Fruit fly (Drosophila melanogaster) whole organism, embryonic: ENCODE results near the gene CG16775.

Experiments used
- B-H2 ChIP-seq: fragments of 200-800 bp; sonication (Bioruptor generic); optimal IDR thresholded peaks from 2 replicates; lab custom pipeline; 2018; ENCODE audit warnings: missing biosample characterization, mild to moderate bottlenecking, missing genetic modification characterization
- BEAF-32 ChIP-seq: fragments of 200-800 bp; sonication (Bioruptor generic); optimal IDR thresholded peaks from 3 replicates; lab custom pipeline; 2017; ENCODE audit warnings: missing biosample characterization, missing genetic modification characterization, mild to moderate bottlenecking, moderate library complexity, missing genetic modification reagents
- Bteb2 ChIP-seq: fragments of 200-800 bp; sonication (Bioruptor generic); optimal IDR thresholded peaks from 2 replicates; lab custom pipeline; 2016; ENCODE audit warnings: missing biosample characterization, missing genetic modification characterization
- CG11504 ChIP-seq: fragments of 200-800 bp; sonication (Bioruptor generic); optimal IDR thresholded peaks from 3 replicates; lab custom pipeline; 2019; ENCODE audit warnings: missing biosample characterization, mild to moderate bottlenecking, missing genetic modification characterization, moderate library complexity
- CG12236 ChIP-seq: fragments of 200-800 bp; sonication (Bioruptor generic); optimal IDR thresholded peaks from 2 replicates; lab custom pipeline; 2016; ENCODE audit warnings: missing biosample characterization, missing genetic modification characterization
- CG13296 ChIP-seq: fragments of 200-800 bp; sonication (Bioruptor generic); optimal IDR thresholded peaks from 3 replicates; lab custom pipeline; 2018; ENCODE audit warnings: missing biosample characterization, mild to moderate bottlenecking, missing genetic modification characterization
- CG16779 ChIP-seq: fragments of 200-800 bp; sonication (Bioruptor generic); IDR thresholded peaks from 2 replicates; pipeline ENCODE4 v1.3.6; 2022; ENCODE audit warnings: missing biosample characterization, missing genetic modification characterization
- CG16815 ChIP-seq: fragments of 200-800 bp; sonication (Bioruptor generic); optimal IDR thresholded peaks from 3 replicates; lab custom pipeline; 2017; ENCODE audit warnings: missing biosample characterization, mild to moderate bottlenecking, missing genetic modification characterization
- CG30431 ChIP-seq: fragments of 200-800 bp; sonication (Bioruptor generic); optimal IDR thresholded peaks from 2 replicates; lab custom pipeline; 2017; ENCODE audit warnings: missing biosample characterization, missing genetic modification characterization
- CG3838 ChIP-seq: fragments of 200-800 bp; sonication (Bioruptor generic); optimal IDR thresholded peaks from 3 replicates; lab custom pipeline; 2016; ENCODE audit warnings: missing biosample characterization, missing genetic modification characterization
- CG5953 ChIP-seq: fragments of 200-800 bp; sonication (Bioruptor generic); IDR thresholded peaks from 2 replicates; pipeline ENCODE4 v1.3.6; 2022; ENCODE audit warnings: missing biosample characterization, missing genetic modification characterization
- CG6765 ChIP-seq: fragments of 200-800 bp; sonication (Bioruptor generic); optimal IDR thresholded peaks from 3 replicates; lab custom pipeline; 2017; ENCODE audit warnings: missing biosample characterization, mild to moderate bottlenecking, missing genetic modification characterization
- CG7357 ChIP-seq: fragments of 200-800 bp; sonication (Bioruptor generic); IDR thresholded peaks from 3 replicates; pipeline ENCODE4 v1.3.6; 2022; ENCODE audit warnings: missing biosample characterization, missing genetic modification characterization
- CG7987 ChIP-seq: fragments of 200-800 bp; sonication (Bioruptor generic); optimal IDR thresholded peaks from 2 replicates; lab custom pipeline; 2018; ENCODE audit warnings: missing biosample characterization, mild to moderate bottlenecking, missing genetic modification characterization, moderate library complexity
- CG8388 ChIP-seq: fragments of 200-800 bp; sonication (Bioruptor generic); optimal IDR thresholded peaks from 2 replicates; lab custom pipeline; 2019; ENCODE audit warnings: missing biosample characterization, mild to moderate bottlenecking, missing genetic modification characterization, moderate library complexity
- CG9727 ChIP-seq: fragments of 200-800 bp; sonication (Bioruptor generic); optimal IDR thresholded peaks from 3 replicates; lab custom pipeline; 2017; ENCODE audit warnings: missing biosample characterization, mild to moderate bottlenecking, missing genetic modification characterization
- CG9797 ChIP-seq: fragments of 200-800 bp; sonication (Bioruptor generic); optimal IDR thresholded peaks from 3 replicates; lab custom pipeline; 2018; ENCODE audit warnings: missing biosample characterization, mild to moderate bottlenecking, missing genetic modification characterization
- Camta ChIP-seq: fragments of 200-800 bp; sonication (Bioruptor generic); optimal IDR thresholded peaks from 2 replicates; lab custom pipeline; 2016; ENCODE audit warnings: missing biosample characterization, missing genetic modification characterization
- CrebB ChIP-seq: fragments of 200-800 bp; sonication (Bioruptor generic); optimal IDR thresholded peaks from 3 replicates; lab custom pipeline; 2018; ENCODE audit warnings: missing biosample characterization, mild to moderate bottlenecking, missing genetic modification characterization
- Eip74EF ChIP-seq, 2 experiments: fragments of 200-800 bp in 1 of 2; fragments of >200 bp in 1 of 2; sonication (Bioruptor generic) in 1 of 2; optimal IDR thresholded peaks; 2 replicates each; lab custom pipeline; 2017 to 2019; ENCODE audit warnings: missing biosample characterization in 2 of 2, missing genetic modification characterization in 2 of 2, mild to moderate bottlenecking in 1 of 2, moderate library complexity in 1 of 2
- HLH3B ChIP-seq: fragments of 200-800 bp; sonication (Bioruptor generic); IDR thresholded peaks from 2 replicates; pipeline ENCODE4 v1.3.6; 2022; ENCODE audit warnings: missing biosample characterization, missing genetic modification characterization
- HLH4C ChIP-seq: fragments of 200-800 bp; sonication (Bioruptor generic); IDR thresholded peaks from 3 replicates; pipeline ENCODE4 v1.3.6; 2022; ENCODE audit warnings: missing biosample characterization, missing genetic modification characterization; ENCODE audit not compliant: partially characterized antibody
- Hr51 ChIP-seq, 2 experiments: fragments of 200-800 bp; sonication (Bioruptor generic); optimal IDR thresholded peaks; 2 replicates in 1 of 2; 3 replicates in 1 of 2; lab custom pipeline; 2016 to 2018; ENCODE audit warnings: missing biosample characterization in 2 of 2, missing genetic modification characterization in 2 of 2, mild to moderate bottlenecking in 1 of 2, moderate library complexity in 1 of 2
- Max ChIP-seq: fragments of 200-800 bp; sonication (Bioruptor generic); optimal IDR thresholded peaks from 2 replicates; lab custom pipeline; 2016; ENCODE audit warnings: missing biosample characterization, mild to moderate bottlenecking, missing genetic modification characterization
- Meics ChIP-seq: fragments of 200-800 bp; sonication (Bioruptor generic); optimal IDR thresholded peaks from 2 replicates; lab custom pipeline; 2017; ENCODE audit warnings: missing biosample characterization, mild to moderate bottlenecking, missing genetic modification characterization
- Mes4 ChIP-seq: fragments of 200-800 bp; sonication (Bioruptor generic); optimal IDR thresholded peaks from 2 replicates; lab custom pipeline; 2016; ENCODE audit warnings: missing biosample characterization, missing genetic modification characterization
- Oli ChIP-seq: fragments of 200-800 bp; sonication (Bioruptor generic); optimal IDR thresholded peaks from 2 replicates; lab custom pipeline; 2018; ENCODE audit warnings: missing biosample characterization, mild to moderate bottlenecking, missing genetic modification characterization, moderate library complexity
- Rfx ChIP-seq: fragments of 200-800 bp; sonication (Bioruptor generic); IDR thresholded peaks from 2 replicates; pipeline ENCODE4 v1.3.6; 2022; ENCODE audit warnings: missing biosample characterization, missing genetic modification characterization
- Ssrp ChIP-seq: fragments of 200-800 bp; sonication (Bioruptor generic); optimal IDR thresholded peaks from 2 replicates; lab custom pipeline; 2018; ENCODE audit warnings: missing biosample characterization, mild to moderate bottlenecking, missing genetic modification characterization, moderate library complexity
- ara ChIP-seq: fragments of 200-800 bp; sonication (Bioruptor generic); IDR thresholded peaks from 2 replicates; pipeline ENCODE4 v1.3.6; 2022; ENCODE audit warnings: missing biosample characterization, missing genetic modification characterization
- ato ChIP-seq: fragments of 200-800 bp; sonication (Bioruptor generic); IDR thresholded peaks from 2 replicates; pipeline ENCODE4 v1.3.6; 2022; ENCODE audit warnings: missing biosample characterization, missing genetic modification characterization; ENCODE audit not compliant: partially characterized antibody
- bcd ChIP-seq: fragments of 200-800 bp; sonication (Bioruptor generic); optimal IDR thresholded peaks from 2 replicates; lab custom pipeline; 2017; ENCODE audit warnings: missing biosample characterization, mild to moderate bottlenecking, missing genetic modification characterization
- bowl ChIP-seq: fragments of 200-800 bp; sonication (Bioruptor generic); IDR thresholded peaks from 2 replicates; pipeline ENCODE4 v1.3.6; 2022; ENCODE audit warnings: missing biosample characterization, missing genetic modification characterization
- croc ChIP-seq: fragments of 200-800 bp; sonication (Bioruptor generic); conservative IDR thresholded peaks from 3 replicates; pipeline ENCODE4 v1.3.6; 2022; ENCODE audit warnings: missing biosample characterization, missing genetic modification characterization
- dati ChIP-seq: fragments of 200-800 bp; sonication (Bioruptor generic); IDR thresholded peaks from 2 replicates; pipeline ENCODE4 v1.3.6; 2022; ENCODE audit warnings: missing biosample characterization, missing genetic modification characterization
- dimm ChIP-seq: fragments of 200-800 bp; sonication (Bioruptor generic); IDR thresholded peaks from 2 replicates; pipeline ENCODE4 v1.3.6; 2022; ENCODE audit warnings: missing biosample characterization, missing genetic modification characterization
- eyg ChIP-seq: fragments of 200-800 bp; sonication (Bioruptor generic); optimal IDR thresholded peaks from 3 replicates; lab custom pipeline; 2016; ENCODE audit warnings: missing biosample characterization, missing genetic modification characterization
- gt ChIP-seq: fragments of 200-800 bp; sonication (Bioruptor generic); IDR thresholded peaks from 2 replicates; pipeline ENCODE4 v1.3.6; 2022; ENCODE audit warnings: missing biosample characterization, missing genetic modification characterization
- insv ChIP-seq, 2 experiments: fragments of 200-800 bp; sonication (Bioruptor generic); optimal IDR thresholded peaks; 3 replicates each; lab custom pipeline; 2016 to 2018; ENCODE audit warnings: missing biosample characterization in 2 of 2, missing genetic modification characterization in 2 of 2
- knrl ChIP-seq: fragments of 200-800 bp; sonication (Bioruptor generic); IDR thresholded peaks from 3 replicates; pipeline ENCODE4 v1.3.6; 2022; ENCODE audit warnings: missing biosample characterization, missing genetic modification characterization; ENCODE audit not compliant: partially characterized antibody
- lilli ChIP-seq: fragments of 200-800 bp; sonication (Bioruptor generic); optimal IDR thresholded peaks from 3 replicates; lab custom pipeline; 2016; ENCODE audit warnings: missing biosample characterization, missing genetic modification characterization
- mam ChIP-seq: fragments of 200-800 bp; sonication (Bioruptor generic); optimal IDR thresholded peaks from 3 replicates; lab custom pipeline; 2016; ENCODE audit warnings: missing biosample characterization, missing genetic modification characterization
- otp ChIP-seq: fragments of 200-800 bp; sonication (Bioruptor generic); IDR thresholded peaks from 3 replicates; pipeline ENCODE4, ENCODE4 v1.3.6; 2022; ENCODE audit warnings: missing biosample characterization, missing genetic modification characterization
- ro ChIP-seq: fragments of 200-800 bp; sonication (Bioruptor generic); IDR thresholded peaks from 2 replicates; pipeline ENCODE4 v1.3.6; 2022; ENCODE audit warnings: missing biosample characterization, missing genetic modification characterization
- sens-2 ChIP-seq: fragments of 200-800 bp; sonication (Bioruptor generic); IDR thresholded peaks from 2 replicates; pipeline ENCODE4 v1.3.6; 2022; ENCODE audit warnings: missing biosample characterization, missing genetic modification characterization
- slbo ChIP-seq: fragments of 200-800 bp; sonication (Bioruptor generic); IDR thresholded peaks from 2 replicates; pipeline ENCODE4 v1.3.6; 2022; ENCODE audit warnings: missing biosample characterization, missing genetic modification characterization
- stc ChIP-seq: fragments of 200-800 bp; sonication (Bioruptor generic); IDR thresholded peaks from 2 replicates; pipeline ENCODE4 v1.3.6; 2022; ENCODE audit warnings: missing biosample characterization, missing genetic modification characterization
- stwl ChIP-seq: fragments of 200-800 bp; sonication (Bioruptor generic); optimal IDR thresholded peaks from 3 replicates; lab custom pipeline; 2018; ENCODE audit warnings: missing biosample characterization, mild to moderate bottlenecking, missing genetic modification characterization, moderate library complexity
- sug ChIP-seq: fragments of 200-800 bp; optimal IDR thresholded peaks from 2 replicates; lab custom pipeline; 2019; ENCODE audit warnings: missing biosample characterization, mild to moderate bottlenecking, missing genetic modification characterization, moderate library complexity
- twi ChIP-seq: fragments of 200-800 bp; optimal IDR thresholded peaks from 2 replicates; lab custom pipeline; 2019; ENCODE audit warnings: missing biosample characterization, mild to moderate bottlenecking, missing genetic modification characterization, moderate library complexity
- usp ChIP-seq: fragments of >200 bp; optimal IDR thresholded peaks from 2 replicates; lab custom pipeline; 2017; ENCODE audit warnings: missing biosample characterization, missing genetic modification characterization

Gene CG16775

dm6 chr3L:17841085-17841606, 45.3 kb downstream of the CG16775 start, which contains the start of gene CG5577 (continued):
- no peak for TF ChIP-seq Eip74EF (GFP tag; optimal IDR thresholded peaks at IDR 0.05; lab: Kevin White, UChicago)
- TF ChIP-seq Ssrp (tag; lab: Kevin White, UChicago), result no peak
- TF ChIP-seq slbo (GFP tag; lab: Robert Waterston, UW), result peak; percentile 39; the same call in 1 of the 2 replicates
- no peak for TF ChIP-seq gt
- TF ChIP-seq CG16815, result no peak
- TF ChIP-seq CG8388 (GFP tag; lab: Kevin White, UChicago), result no peak
- no peak for TF ChIP-seq dimm (GFP tag; lab: Robert Waterston, UW)
- TF ChIP-seq sug (tag; lab: Kevin White, UChicago), result peak; percentile 74
- peak; percentile 31 for TF ChIP-seq B-H2 (GFP tag; lab: Kevin White, UChicago)
- TF ChIP-seq CG9727 (GFP tag; lab: Kevin White, UChicago), result no peak
- TF ChIP-seq BEAF-32 (GFP tag; lab: Kevin White, UChicago), result peak; percentile 60
- TF ChIP-seq CG12236 (GFP tag; lab: Kevin White, UChicago), result no peak
- peak; percentile 28 for TF ChIP-seq CG7987 (GFP tag; lab: Kevin White, UChicago)
- no peak for TF ChIP-seq CG30431
- TF ChIP-seq HLH4C (GFP tag; lab: Robert Waterston, UW), result peak; percentile 48; the same call in 1 of the 3 replicates
- no peak for TF ChIP-seq CG9797 (GFP tag; lab: Kevin White, UChicago)
- no peak for TF ChIP-seq CG7357 (GFP tag; lab: Robert Waterston, UW)
- TF ChIP-seq Rfx (GFP tag; lab: Robert Waterston, UW), result peak; percentile 63
- TF ChIP-seq dati (GFP tag; lab: Robert Waterston, UW), result no peak
- TF ChIP-seq Camta (GFP tag; lab: Kevin White, UChicago), result no peak
- peak; percentile 22 for TF ChIP-seq mam
- no peak for TF ChIP-seq bcd (GFP tag; lab: Kevin White, UChicago)
- no peak for TF ChIP-seq croc (GFP tag; lab: Robert Waterston, UW)
- no peak for TF ChIP-seq ro (GFP tag; lab: Robert Waterston, UW)
- no peak for TF ChIP-seq HLH3B
- no peak for TF ChIP-seq CG3838
- TF ChIP-seq ara (GFP tag; lab: Robert Waterston, UW), result no peak
- TF ChIP-seq Hr51 (GFP tag; optimal IDR thresholded peaks at IDR 0.05; lab: Kevin White, UChicago), result no peak
- no peak for TF ChIP-seq Oli (tag; lab: Kevin White, UChicago)
- no peak for TF ChIP-seq twi (tag; lab: Kevin White, UChicago)
- peak; percentile 42; the same call in 1 of the 2 replicates for TF ChIP-seq stc
- TF ChIP-seq usp (GFP tag; lab: Kevin White, UChicago), result no peak
- TF ChIP-seq knrl (GFP tag; lab: Robert Waterston, UW), result peak; percentile 56; the same call in 2 of the 3 replicates
- no peak for TF ChIP-seq CrebB (tag; lab: Kevin White, UChicago)
- no peak for TF ChIP-seq Bteb2
- TF ChIP-seq otp, result 0 out of 3 replicates have a peak, but pooled peaks have one; percentile 27
- TF ChIP-seq sens-2 (GFP tag; lab: Robert Waterston, UW), result no peak
- TF ChIP-seq Meics (GFP tag; lab: Kevin White, UChicago), result peak; percentile 40
- no peak for TF ChIP-seq CG5953 (GFP tag; lab: Robert Waterston, UW)
- TF ChIP-seq CG6765 (GFP tag; lab: Kevin White, UChicago), result no peak
- peak; percentile 8 for TF ChIP-seq stwl (tag; lab: Kevin White, UChicago)
- TF ChIP-seq ato (GFP tag; lab: Robert Waterston, UW), result no peak
- peak; percentile 30 for TF ChIP-seq lilli (GFP tag; lab: Kevin White, UChicago)
- no peak for TF ChIP-seq CG11504 (tag; lab: Kevin White, UChicago)
- no peak for TF ChIP-seq CG16779 (GFP tag; lab: Robert Waterston, UW)
- TF ChIP-seq Mes4 (GFP tag; lab: Kevin White, UChicago), result no peak
- TF ChIP-seq eyg, result no peak
- TF ChIP-seq CG13296 (GFP tag; lab: Kevin White, UChicago), result peak; percentile 55
- TF ChIP-seq Max, result no peak
- TF ChIP-seq insv (GFP tag; optimal IDR thresholded peaks at IDR 0.05; lab: Kevin White, UChicago), result no peak
- no peak for TF ChIP-seq bowl
